Worm (Caenorhabditis elegans) whole organism, young adult: ENCODE results near the gene gcy-7.

ENCODE experiments used
- C06A6.2 ChIP-seq: fragments of 200-800 bp; sonication (Bioruptor generic); conservative IDR thresholded peaks from 2 replicates; pipeline ENCODE4 v1.3.6; 2022; ENCODE audit warnings: missing genetic modification characterization, missing compliant biosample characterization
- ccch-3 ChIP-seq: fragments of 200-800 bp; sonication (Bioruptor generic); optimal IDR thresholded peaks from 2 replicates; lab custom pipeline; 2018; ENCODE audit warnings: mild to moderate bottlenecking, missing genetic modification characterization, missing compliant biosample characterization
- dpl-1 ChIP-seq: fragments of 150-350 bp; optimal IDR thresholded peaks from 2 replicates; lab custom pipeline; 2014; ENCODE audit warnings: missing biosample characterization, missing genetic modification reagents, missing genetic modification characterization
- lin-40 ChIP-seq: sonication (generic microtip); optimal IDR thresholded peaks from 2 replicates; lab custom pipeline; 2016; ENCODE audit warnings: missing genetic modification characterization, mild to moderate bottlenecking, missing compliant biosample characterization, missing genotype, missing genetic modification reagents
- lsy-27 ChIP-seq: sonication (generic microtip); optimal IDR thresholded peaks from 2 replicates; lab custom pipeline; 2017; ENCODE audit warnings: missing genetic modification characterization, mild to moderate bottlenecking, missing compliant biosample characterization, antibody characterized with exemption, missing genotype, borderline replicate concordance; ENCODE audit not compliant: insufficient read depth
- ztf-26 ChIP-seq: sonication (generic microtip); optimal IDR thresholded peaks from 2 replicates; lab custom pipeline; 2017; ENCODE audit warnings: missing genetic modification characterization, missing compliant biosample characterization
- ztf-28 ChIP-seq: fragments of 200-800 bp; sonication (Bioruptor generic); IDR thresholded peaks from 2 replicates; pipeline ENCODE4 v1.3.6; 2022; ENCODE audit warnings: missing genetic modification reagents, missing genetic modification characterization, missing compliant biosample characterization

- TF ChIP-seq dpl-1 (GFP tag; lab: Kevin White, UChicago) (no peak), C06A6.2 (GFP tag; lab: Robert Waterston, UW) (no peak), lsy-27 (tag; lab: Kevin White, UChicago) (no peak), ztf-26 (tag; lab: Kevin White, UChicago) (no peak), lin-40 (tag; lab: Kevin White, UChicago) (no peak), ccch-3 (no peak), ztf-28 (GFP tag; lab: Robert Waterston, UW) (no peak)
Measured at ce11 chrV:8435292-8435691, 48.1 kb downstream of the gcy-7 start.
